Fruit fly (Drosophila melanogaster): ENCODE results near the gene CG10336.

The CG10336 gene

DNA sequence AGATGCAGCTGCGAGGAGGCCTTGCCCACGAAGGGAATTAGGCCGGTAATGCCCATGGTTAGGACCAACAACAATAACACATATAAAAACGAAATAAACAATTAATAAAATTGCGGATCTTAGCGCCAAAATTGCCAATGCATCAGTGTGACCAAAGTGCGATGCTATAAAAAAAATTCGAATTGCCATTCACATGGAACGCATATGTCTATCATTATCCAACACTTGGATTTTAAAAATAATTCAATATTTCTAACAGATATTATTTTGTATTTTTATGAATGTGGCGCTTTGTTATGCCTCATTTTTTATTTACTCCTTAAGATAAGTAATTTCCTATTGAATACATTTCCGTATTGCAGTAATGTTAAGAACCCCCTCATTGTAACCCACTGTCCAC lies 7.4 kb upstream of the CG10336 start, which contains the start of gene tos (continued):
- TF ChIP-seq D19B (GFP tag; optimal IDR thresholded peaks at IDR 0.05) (no peak), Bteb2 (GFP tag; optimal IDR thresholded peaks at IDR 0.05) (no peak), CG12659 (GFP tag; optimal IDR thresholded peaks at IDR 0.05) (peak; percentile 43), NFAT (GFP tag; IDR thresholded peaks at IDR 0.05) (no peak), peb (GFP tag; IDR thresholded peaks at IDR 0.05) (no peak), crc (GFP tag; optimal IDR thresholded peaks at IDR 0.05) (no peak), CG7357 (GFP tag; IDR thresholded peaks at IDR 0.05) (no peak), CG8478 (optimal IDR thresholded peaks at IDR 0.05) (no peak), gfzf (GFP tag; optimal IDR thresholded peaks at IDR 0.05) (peak; percentile 77), CG1832 (GFP tag; optimal IDR thresholded peaks at IDR 0.05) (no peak), CG12071 (GFP tag; optimal IDR thresholded peaks at IDR 0.05) (no peak), Rfx (GFP tag; IDR thresholded peaks at IDR 0.05) (0 out of 2 replicates have a peak, but pooled peaks have one; percentile 29), fd3F (GFP tag; optimal IDR thresholded peaks at IDR 0.05) (no peak)

DNA sequence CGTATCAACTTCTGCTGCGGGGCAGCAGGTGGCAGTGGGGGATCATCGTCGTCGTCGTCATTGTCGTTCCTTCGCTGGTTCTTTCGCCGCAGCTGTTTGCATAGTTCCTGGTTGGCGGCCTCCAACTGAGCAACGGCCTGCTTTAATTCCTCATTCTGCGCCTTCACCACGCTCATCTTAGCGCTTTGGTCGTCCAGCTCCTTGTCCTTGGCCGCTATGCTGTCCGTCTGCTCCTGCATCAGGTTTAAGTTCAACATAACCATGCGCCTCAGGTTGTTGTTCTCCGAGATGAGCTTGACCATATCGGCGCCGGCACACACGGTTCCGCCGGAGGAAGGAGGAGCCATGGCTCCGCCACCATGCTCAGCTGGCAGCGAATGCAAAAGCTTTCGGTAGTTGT lies 1.5 kb upstream of the CG10336 start:
- no peak for TF ChIP-seq MBD-R2 (GFP tag; IDR thresholded peaks at IDR 0.05)
- TF ChIP-seq CG13287 (GFP tag; IDR thresholded peaks at IDR 0.05; ENCODE audit: partially characterized antibody) = no peak
- 0 out of 3 replicates have a peak, but pooled peaks have one; percentile 11 for TF ChIP-seq Opbp (GFP tag; IDR thresholded peaks at IDR 0.05; ENCODE audit: partially characterized antibody)
- TF ChIP-seq CG10979 (tag; optimal IDR thresholded peaks at IDR 0.05) = no peak
- TF ChIP-seq slbo (GFP tag; IDR thresholded peaks at IDR 0.05) = no peak
- peak; percentile 20 for TF ChIP-seq Med (GFP tag)
- TF ChIP-seq prd (optimal IDR thresholded peaks at IDR 0.05) = no peak
- TF ChIP-seq prd (GFP tag; IDR thresholded peaks at IDR 0.05) = 0 out of 3 replicates have a peak, but pooled peaks have one; percentile 5
- no peak for TF ChIP-seq chn (GFP tag; optimal IDR thresholded peaks at IDR 0.05)

DNA sequence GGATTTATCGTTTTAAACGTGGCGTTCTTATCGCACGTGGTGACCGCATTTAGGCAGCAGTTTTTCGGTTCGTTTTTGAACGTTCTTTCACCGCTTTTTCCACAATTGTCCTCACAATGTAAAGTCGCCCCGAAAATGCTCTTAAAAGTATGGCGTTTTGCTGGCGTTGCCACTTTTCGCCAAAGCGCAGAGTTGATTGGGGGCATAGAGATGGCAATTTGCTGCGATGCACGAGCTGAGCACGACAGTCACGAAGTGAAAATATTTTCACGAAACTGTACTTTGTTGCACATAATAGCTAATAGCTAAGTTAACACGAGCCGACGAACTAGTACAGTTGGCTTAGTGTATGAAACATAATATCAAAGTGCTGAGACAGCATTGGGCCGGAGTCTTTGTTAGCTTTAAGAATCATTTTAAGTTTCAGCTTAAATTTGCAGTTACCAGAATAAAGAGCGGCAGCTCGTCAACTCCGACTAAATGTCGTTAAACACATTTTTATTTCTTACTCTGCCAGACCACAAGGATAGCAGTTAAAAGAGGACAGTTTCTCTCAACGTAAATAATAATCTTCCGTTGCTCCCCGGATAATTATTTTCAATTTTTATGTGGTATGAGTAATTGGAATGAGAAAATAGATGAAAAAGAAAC lies 557 bp upstream of the CG10336 start, which contains the start of gene msl-1:
TSS of gene msl-1 (minus strand) at position 155 of the 651 bp plus-strand sequence.
- TF ChIP-seq Myb (GFP tag; optimal IDR thresholded peaks at IDR 0.05) (peak; percentile 44), CG18011 (GFP tag; optimal IDR thresholded peaks at IDR 0.05) (no peak), CG12659 (GFP tag; optimal IDR thresholded peaks at IDR 0.05) (peak; percentile 54), CG6654 (GFP tag; optimal IDR thresholded peaks at IDR 0.05) (no peak), CG15696 (tag; optimal IDR thresholded peaks at IDR 0.05) (no peak), Drgx (GFP tag; IDR thresholded peaks at IDR 0.05) (no peak), CG8089 (GFP tag; optimal IDR thresholded peaks at IDR 0.05) (no peak), CG12071 (GFP tag; optimal IDR thresholded peaks at IDR 0.05) (no peak), Dfd (GFP tag; optimal IDR thresholded peaks at IDR 0.05) (no peak), fru (optimal IDR thresholded peaks at IDR 0.05) (no peak), amos (GFP tag; IDR thresholded peaks at IDR 0.05; ENCODE audit: partially characterized antibody) (peak; percentile 98), ro (GFP tag; IDR thresholded peaks at IDR 0.05) (no peak), BEAF-32 (GFP tag; optimal IDR thresholded peaks at IDR 0.05) (peak; percentile 90), abd-A (tag; optimal IDR thresholded peaks at IDR 0.05) (no peak), CG8290 (GFP tag; optimal IDR thresholded peaks at IDR 0.05) (no peak), CG8290 (tag; optimal IDR thresholded peaks at IDR 0.05) (peak in 1 of 2 experiments; percentile 49), CG3281 (GFP tag; optimal IDR thresholded peaks at IDR 0.05) (no peak), shn (GFP tag; optimal IDR thresholded peaks at IDR 0.05) (peak; percentile 15), CG1832 (GFP tag; optimal IDR thresholded peaks at IDR 0.05) (no peak), HHEX (GFP tag; optimal IDR thresholded peaks at IDR 0.05) (no peak), CG17568 (GFP tag; optimal IDR thresholded peaks at IDR 0.05) (no peak), onecut (GFP tag; IDR thresholded peaks at IDR 0.05) (peak; percentile 44; the same call in 1 of the 2 replicates), pnt (GFP tag; optimal IDR thresholded peaks at IDR 0.05) (peak; percentile 4), Hmr (GFP tag; optimal IDR thresholded peaks at IDR 0.05) (no peak), BtbVII (GFP tag; optimal IDR thresholded peaks at IDR 0.05) (no peak), Spps (tag; optimal IDR thresholded peaks at IDR 0.05) (no peak), cg (GFP tag; optimal IDR thresholded peaks at IDR 0.05) (no peak), gce (GFP tag; IDR thresholded peaks at IDR 0.05) (no peak), CTCF (GFP tag; optimal IDR thresholded peaks at IDR 0.05) (no peak), CG9817 (tag; optimal IDR thresholded peaks at IDR 0.05) (peak; percentile 41)
